Worm (Caenorhabditis elegans): ENCODE measurements around the gene F56A8.3.

F56A8.3 gene

ce11 chrIII:13268856-13269255 lies 12.2 kb downstream of the F56A8.3 start, which contains the start of gene cpf-2 (continued):
- TF ChIP-seq nfya-1 (tag; optimal IDR thresholded peaks at IDR 0.05; ENCODE audit: borderline replicate concordance, insufficient read depth) = no peak
- TF ChIP-seq unc-130 (GFP tag; optimal IDR thresholded peaks at IDR 0.05) = peak; percentile 29
- TF ChIP-seq dpff-1 (tag; optimal IDR thresholded peaks at IDR 0.05) = no peak
- no peak for TF ChIP-seq Y56A3A.18 (GFP tag; IDR thresholded peaks at IDR 0.05)
- TF ChIP-seq sdz-38 (tag; optimal IDR thresholded peaks at IDR 0.05) = no peak
- no peak for TF ChIP-seq sea-2 (GFP tag; IDR thresholded peaks at IDR 0.05)
- peak; percentile 30 for TF ChIP-seq lsl-1 (GFP tag; optimal IDR thresholded peaks at IDR 0.05)
- TF ChIP-seq attf-5 (GFP tag; optimal IDR thresholded peaks at IDR 0.05) = peak; percentile 41
- peak; percentile 43 for TF ChIP-seq hmg-1.2 (GFP tag; IDR thresholded peaks at IDR 0.05)
- TF ChIP-seq Y53G8AR.9 (GFP tag; conservative IDR thresholded peaks at IDR 0.05) = 0 out of 2 replicates have a peak, but pooled peaks have one; percentile 29
- no peak for TF ChIP-seq Y53F4B.3 (GFP tag; IDR thresholded peaks at IDR 0.05)
- no peak for TF ChIP-seq ceh-58 (GFP tag; IDR thresholded peaks at IDR 0.05)
- TF ChIP-seq ztf-28 (GFP tag; IDR thresholded peaks at IDR 0.05) = no peak
- TF ChIP-seq ztf-6 (GFP tag; IDR thresholded peaks at IDR 0.05) = 0 out of 2 replicates have a peak, but pooled peaks have one; percentile 15
- no peak for TF ChIP-seq B0261.1 (tag; optimal IDR thresholded peaks at IDR 0.05)
- TF ChIP-seq mcd-1 (GFP tag; IDR thresholded peaks at IDR 0.05) = peak; percentile 70
- TF ChIP-seq bed-2 (GFP tag; IDR thresholded peaks at IDR 0.05) = no peak
- TF ChIP-seq zfh-2 (GFP tag; conservative IDR thresholded peaks at IDR 0.05) = no peak; the same call in 1 of the 2 replicates
- 0 out of 2 replicates have a peak, but pooled peaks have one; percentile 26 for TF ChIP-seq lin-26 (GFP tag; IDR thresholded peaks at IDR 0.05)
- TF ChIP-seq xnd-1 (tag; optimal IDR thresholded peaks at IDR 0.05) = no peak
- TF ChIP-seq nfyb-1 (GFP tag; IDR thresholded peaks at IDR 0.05) = peak; percentile 48; the same call in 1 of the 2 replicates
- TF ChIP-seq F57C9.4 (tag; optimal IDR thresholded peaks at IDR 0.05) = no peak
- TF ChIP-seq atf-7 (tag; optimal IDR thresholded peaks at IDR 0.05) = peak; percentile 48
- TF ChIP-seq him-1 (tag; optimal IDR thresholded peaks at IDR 0.05) = peak; percentile 84
- no peak for TF ChIP-seq cebp-1 (GFP tag; IDR thresholded peaks at IDR 0.05)
- TF ChIP-seq cebp-1 (tag; optimal IDR thresholded peaks at IDR 0.05) = peak; percentile 69
- no peak for TF ChIP-seq rec-8 (tag; optimal IDR thresholded peaks at IDR 0.05)
- TF ChIP-seq T07F8.4 (tag; optimal IDR thresholded peaks at IDR 0.05) = no peak
- TF ChIP-seq C17E4.6 (GFP tag; IDR thresholded peaks at IDR 0.05) = no peak
- peak; percentile 45 for TF ChIP-seq snpc-3.4 (tag; optimal IDR thresholded peaks at IDR 0.05)
- no peak for TF ChIP-seq pha-4 (tag; optimal IDR thresholded peaks at IDR 0.05)
- no peak for TF ChIP-seq hsf-1 (GFP tag; IDR thresholded peaks at IDR 0.05)
- TF ChIP-seq Y67H2A.10 (GFP tag; conservative IDR thresholded peaks at IDR 0.05) = no peak
- TF ChIP-seq F49E8.2 (tag; optimal IDR thresholded peaks at IDR 0.05; ENCODE audit: insufficient read depth) = peak; percentile 17
- TF ChIP-seq bed-1 (GFP tag; IDR thresholded peaks at IDR 0.05) = no peak
- no peak for TF ChIP-seq hlh-12 (tag; optimal IDR thresholded peaks at IDR 0.05)
- TF ChIP-seq gei-17 (GFP tag; optimal IDR thresholded peaks at IDR 0.05) = no peak
- TF ChIP-seq dox-1 (GFP tag; IDR thresholded peaks at IDR 0.05) = peak; percentile 79
- peak; percentile 23 for TF ChIP-seq madf-10 (tag; optimal IDR thresholded peaks at IDR 0.05)
- peak; percentile 67 for TF ChIP-seq C06A6.2 (GFP tag; conservative IDR thresholded peaks at IDR 0.05)
- no peak for TF ChIP-seq nhr-80 (tag; optimal IDR thresholded peaks at IDR 0.05)
- no peak for TF ChIP-seq nhr-27 (tag; optimal IDR thresholded peaks at IDR 0.05)
- TF ChIP-seq T26A5.8 (tag; optimal IDR thresholded peaks at IDR 0.05) = no peak
- peak; percentile 58 for TF ChIP-seq ceh-100 (GFP tag; IDR thresholded peaks at IDR 0.05)
- peak in 1 of 3 experiments; percentile 35 for TF ChIP-seq lin-35 (GFP tag; optimal IDR thresholded peaks at IDR 0.05)
- peak; percentile 52 for TF ChIP-seq rpc-1 (optimal IDR thresholded peaks at IDR 0.05)
- TF ChIP-seq rpc-1 (tag; optimal IDR thresholded peaks at IDR 0.05) = no peak
- no peak for TF ChIP-seq aptf-3 (GFP tag; IDR thresholded peaks at IDR 0.05)
- no peak for TF ChIP-seq attf-3 (GFP tag; conservative IDR thresholded peaks at IDR 0.05)
- TF ChIP-seq ztf-3 (GFP tag; optimal IDR thresholded peaks at IDR 0.05) = no peak

All from whole organism, young adult.